Worm (Caenorhabditis elegans): ENCODE results near the gene thoc-2.
A peak's percentile ranks its signal among the peaks of the same experiment; 100 is the strongest.

thoc-2 gene

DNA sequence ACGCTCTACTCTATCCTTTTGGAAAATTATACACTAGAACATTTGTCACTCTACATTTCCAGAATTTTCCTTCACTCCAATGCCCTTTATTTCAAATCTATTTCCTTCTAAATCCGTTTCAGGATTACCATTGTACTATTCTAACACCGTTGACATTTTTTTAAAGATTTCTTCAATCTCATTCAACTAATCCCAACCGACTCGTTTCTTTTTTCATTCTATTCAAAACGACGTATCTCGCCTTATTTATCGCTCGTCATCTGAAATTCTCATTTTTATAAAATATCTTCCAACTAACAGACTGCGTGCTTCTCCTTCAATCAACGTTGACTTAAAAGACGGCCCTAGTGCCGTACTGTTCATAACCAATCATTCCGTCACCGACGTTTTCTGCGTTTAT is 14.8 kb upstream of the thoc-2 start, which contains the start of gene akap-1:
akap-1 (plus strand) TSS at position 301 of the 400 bp plus-strand sequence.
- no peak for TF ChIP-seq mxl-2 (GFP tag; conservative IDR thresholded peaks at IDR 0.05)

DNA sequence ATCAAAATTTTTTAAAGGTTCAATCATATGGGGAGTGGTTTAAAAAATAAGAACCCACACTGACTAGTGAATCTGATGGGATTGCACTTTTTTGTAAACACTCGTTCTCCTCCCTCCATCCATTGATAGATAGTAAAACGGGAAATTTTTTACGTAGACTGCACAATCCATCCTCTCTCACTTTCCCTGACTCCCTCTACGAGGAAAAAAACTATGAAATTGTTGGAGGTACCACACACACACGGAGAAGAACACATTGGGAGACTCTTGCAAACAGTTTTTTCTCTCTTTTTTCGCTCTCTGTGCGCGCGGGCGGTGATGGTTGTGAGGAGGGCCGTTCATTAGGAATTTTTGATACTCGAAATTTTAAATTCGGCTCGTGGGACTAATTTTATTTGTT is 12.5 kb upstream of the thoc-2 start:
- TF ChIP-seq aha-1 (tag) (peak; percentile 93), nhr-6 (tag; optimal IDR thresholded peaks at IDR 0.05) (no peak)

DNA sequence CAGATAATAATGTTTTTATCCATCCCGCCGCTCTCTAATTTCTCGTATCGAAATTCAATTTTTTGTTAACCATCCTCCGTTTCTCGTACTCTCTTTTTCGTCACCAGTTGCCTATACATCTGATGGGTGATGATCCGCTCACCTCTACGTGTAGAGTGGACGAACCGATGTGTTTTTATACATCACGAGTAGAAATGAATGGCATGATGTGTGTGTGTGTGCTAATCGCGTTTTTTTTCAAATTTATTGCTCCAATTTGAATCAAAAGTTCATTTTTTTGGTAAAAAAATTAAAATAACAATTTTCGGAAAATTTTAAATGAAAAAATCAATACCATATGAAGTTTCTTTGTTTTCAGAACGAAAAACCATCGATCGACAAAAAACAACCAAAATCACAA is 11.8 kb upstream of the thoc-2 start:
- TF ChIP-seq hlh-30 (tag; optimal IDR thresholded peaks at IDR 0.05; ENCODE audit: insufficient read depth): peak; percentile 64
- TF ChIP-seq hmg-1.1 (GFP tag; IDR thresholded peaks at IDR 0.05): no peak
- no peak for TF ChIP-seq ces-1 (GFP tag; optimal IDR thresholded peaks at IDR 0.05)
- TF ChIP-seq aha-1 (tag): peak; percentile 41

DNA sequence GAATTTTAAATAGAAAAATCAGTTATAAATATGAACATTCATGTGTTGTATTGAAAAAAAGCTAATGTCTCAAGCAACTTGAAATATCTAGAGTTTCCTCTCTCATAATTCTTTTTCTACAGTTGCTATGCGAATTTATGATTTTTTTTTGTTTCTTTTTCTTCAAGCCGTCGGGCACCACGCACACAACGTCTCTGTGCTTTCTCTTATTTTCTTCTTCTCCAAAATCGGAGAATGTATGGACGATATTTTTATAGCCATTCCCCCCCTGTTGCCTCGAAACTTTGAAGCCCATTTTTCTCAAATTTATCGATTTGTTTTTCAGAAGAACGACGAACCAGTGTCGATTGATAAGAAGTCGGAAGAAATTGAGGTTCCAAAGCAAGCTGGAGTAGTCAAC is 11.1 kb upstream of the thoc-2 start:
- TF ChIP-seq egl-43 (GFP tag; IDR thresholded peaks at IDR 0.05): no peak
- peak; percentile 91 for TF ChIP-seq aha-1 (tag)
- no peak for TF ChIP-seq lim-7 (GFP tag; IDR thresholded peaks at IDR 0.05)

DNA sequence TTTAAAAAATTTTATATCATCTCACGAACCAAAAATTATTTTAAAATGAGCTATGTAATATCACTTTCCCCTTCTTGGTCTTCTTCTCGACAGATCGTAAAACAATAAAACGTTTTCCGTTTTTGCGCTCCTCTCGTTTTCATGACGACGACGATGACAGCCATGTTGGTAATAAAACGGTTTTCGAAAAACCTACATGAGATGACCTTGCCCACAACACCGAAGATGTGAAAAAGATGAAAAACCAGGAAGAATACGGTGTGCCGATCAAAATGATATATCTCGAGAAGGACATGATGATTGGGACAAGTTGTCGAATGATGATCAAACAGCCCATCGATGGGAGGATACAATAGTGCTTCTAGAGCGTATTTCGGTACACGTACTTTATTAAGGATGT is 9.1 kb upstream of the thoc-2 start:
- TF ChIP-seq ceh-20 (GFP tag; IDR thresholded peaks at IDR 0.05) (no peak), R02D3.7 (tag; optimal IDR thresholded peaks at IDR 0.05) (no peak), zfp-3 (GFP tag; conservative IDR thresholded peaks at IDR 0.05) (no peak), arid-1 (GFP tag; conservative IDR thresholded peaks at IDR 0.05) (no peak), F44E2.7 (GFP tag; IDR thresholded peaks at IDR 0.05) (no peak), ceh-62 (tag; optimal IDR thresholded peaks at IDR 0.05) (no peak), aha-1 (tag) (no peak), snpc-1.2 (GFP tag; IDR thresholded peaks at IDR 0.05) (no peak), nhr-237 (tag; optimal IDR thresholded peaks at IDR 0.05) (no peak), dve-1 (tag; optimal IDR thresholded peaks at IDR 0.05; ENCODE audit: insufficient read depth) (no peak), spr-1 (tag; optimal IDR thresholded peaks at IDR 0.05) (no peak), nhr-111 (GFP tag; optimal IDR thresholded peaks at IDR 0.05) (no peak), saeg-2 (GFP tag; IDR thresholded peaks at IDR 0.05) (no peak), jun-1 (tag; optimal IDR thresholded peaks at IDR 0.05) (no peak), unc-130 (GFP tag; optimal IDR thresholded peaks at IDR 0.05) (no peak), rbr-2 (tag; optimal IDR thresholded peaks at IDR 0.05) (no peak), Y48G9A.11 (GFP tag; IDR thresholded peaks at IDR 0.05) (no peak), daf-19 (GFP tag; conservative IDR thresholded peaks at IDR 0.05) (no peak), dpl-1 (GFP tag; optimal IDR thresholded peaks at IDR 0.05) (no peak), pqm-1 (tag; optimal IDR thresholded peaks at IDR 0.05) (no peak)

DNA sequence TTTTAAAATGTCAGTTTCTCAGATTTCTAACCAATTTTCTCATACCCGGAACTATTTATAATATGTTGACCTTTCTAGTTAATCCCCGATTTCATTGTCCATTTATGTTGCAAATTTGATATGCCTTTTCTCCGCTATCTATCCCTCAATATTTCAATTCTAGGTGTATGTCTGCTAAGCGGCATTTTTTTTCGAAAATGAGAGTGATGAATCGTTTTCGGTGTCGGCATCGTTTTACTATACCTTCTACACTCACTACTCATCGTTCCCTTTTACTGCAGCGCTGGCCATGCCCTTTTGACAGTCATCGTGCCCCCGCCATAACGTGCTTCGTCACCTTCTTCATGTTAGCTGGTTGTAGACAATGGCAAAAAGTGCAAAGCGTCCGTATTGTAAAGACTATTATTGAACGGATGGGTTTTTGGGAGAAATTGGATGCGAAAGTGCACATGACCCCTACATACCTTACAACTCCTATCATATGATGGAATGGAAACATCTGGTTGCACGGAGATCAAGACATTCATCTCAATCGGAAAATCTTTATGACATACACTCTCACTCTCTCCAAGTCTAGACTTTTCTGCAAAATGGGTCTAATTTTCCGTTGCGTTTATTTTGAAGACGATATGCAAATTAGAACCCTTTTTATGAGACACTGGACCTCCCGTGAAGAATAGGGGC is 8.5 kb upstream of the thoc-2 start:
- no peak for TF ChIP-seq Y75B8A.6 (GFP tag; IDR thresholded peaks at IDR 0.05)
- no peak for TF ChIP-seq F37D6.2 (tag; optimal IDR thresholded peaks at IDR 0.05)
- TF ChIP-seq lin-38 (GFP tag; IDR thresholded peaks at IDR 0.05): no peak
- no peak for TF ChIP-seq egl-27 (tag; optimal IDR thresholded peaks at IDR 0.05)
- peak; percentile 14 for TF ChIP-seq ama-1 (optimal IDR thresholded peaks at IDR 0.05)
- TF ChIP-seq unc-130 (GFP tag; optimal IDR thresholded peaks at IDR 0.05): no peak
- peak in 1 of 2 experiments; percentile 7 for TF ChIP-seq lsy-2 (tag; optimal IDR thresholded peaks at IDR 0.05)
- peak in 1 of 2 experiments; percentile 98 for TF ChIP-seq unc-62 (GFP tag; optimal IDR thresholded peaks at IDR 0.05 in 1 of 2)
- no peak for TF ChIP-seq unc-62 (tag; optimal IDR thresholded peaks at IDR 0.05)
- no peak for TF ChIP-seq ztf-11 (tag; optimal IDR thresholded peaks at IDR 0.05)
- TF ChIP-seq mes-2 (tag; optimal IDR thresholded peaks at IDR 0.05; ENCODE audit: poor library complexity, severe bottlenecking): peak; percentile 18
- TF ChIP-seq nhr-11 (tag; optimal IDR thresholded peaks at IDR 0.05): peak; percentile 7
- TF ChIP-seq mdl-1 (tag; optimal IDR thresholded peaks at IDR 0.05): peak in 1 of 2 experiments; percentile 34
- TF ChIP-seq hlh-30 (tag; optimal IDR thresholded peaks at IDR 0.05; ENCODE audit: insufficient read depth): peak; percentile 86
- TF ChIP-seq dmd-8 (GFP tag; IDR thresholded peaks at IDR 0.05): no peak

All from whole organism, L4 larva.